Fruit fly (Drosophila melanogaster): ENCODE results near the gene Lim1.

DNA sequence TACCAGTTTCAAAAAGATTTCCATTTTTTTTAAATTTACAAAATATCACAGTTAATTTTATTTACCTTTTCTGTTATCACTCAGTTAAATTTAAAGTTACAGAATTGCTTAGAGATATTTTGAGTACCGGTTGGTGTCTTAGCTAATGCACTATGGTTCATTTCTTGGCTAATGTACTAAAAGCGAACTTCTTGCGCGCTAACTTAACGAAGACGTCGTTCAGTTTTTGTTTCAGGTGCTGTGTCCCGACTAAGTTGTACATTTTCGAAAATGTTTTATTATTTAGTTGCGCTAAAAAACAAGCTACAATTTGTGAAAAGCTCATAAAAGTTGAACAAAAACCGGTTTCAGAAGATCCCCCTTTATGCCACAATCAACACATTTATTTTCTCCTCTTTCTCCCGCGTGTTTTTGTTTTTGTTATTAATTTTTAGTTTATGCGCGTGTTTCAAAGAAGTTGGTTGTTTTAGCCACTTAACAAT is 32.3 kb upstream of the Lim1 start, which contains the start of gene CG12075:
- TF ChIP-seq CG11294 (GFP tag; IDR thresholded peaks at IDR 0.05) (no peak), CG3032 (tag; optimal IDR thresholded peaks at IDR 0.05) (no peak), Ets21C (GFP tag; optimal IDR thresholded peaks at IDR 0.05) (no peak), CG34406 (GFP tag; optimal IDR thresholded peaks at IDR 0.05) (no peak), Blimp-1 (GFP tag; optimal IDR thresholded peaks at IDR 0.05) (no peak), dsx (GFP tag; optimal IDR thresholded peaks at IDR 0.05; ENCODE audit: poor library complexity, severe bottlenecking) (no peak), Hr38 (GFP tag; optimal IDR thresholded peaks at IDR 0.05) (no peak), Sox102F (GFP tag; optimal IDR thresholded peaks at IDR 0.05) (no peak), topi (GFP tag; optimal IDR thresholded peaks at IDR 0.05) (no peak), CG8632 (GFP tag; optimal IDR thresholded peaks at IDR 0.05) (no peak), eg (GFP tag; IDR thresholded peaks at IDR 0.05) (no peak)
